Fruit fly (Drosophila melanogaster) whole organism, embryonic: ENCODE data around the gene CG42727.
A peak's percentile ranks its signal among the peaks of the same experiment; 100 is the strongest.

ENCODE experiments used
- BtbVII ChIP-seq: fragments of 200-800 bp; sonication (Bioruptor generic); optimal IDR thresholded peaks from 3 replicates; lab custom pipeline; 2017; ENCODE audit warnings: missing biosample characterization, mild to moderate bottlenecking, missing genetic modification characterization
- CG11093 ChIP-seq: fragments of 200-800 bp; sonication (Bioruptor generic); IDR thresholded peaks from 3 replicates; pipeline ENCODE4 v1.3.6; 2022; ENCODE audit warnings: missing biosample characterization, missing genetic modification characterization
- CG12391 ChIP-seq: fragments of 200-800 bp; sonication (Bioruptor generic); optimal IDR thresholded peaks from 3 replicates; lab custom pipeline; 2018; ENCODE audit warnings: missing biosample characterization, mild to moderate bottlenecking, missing genetic modification characterization, moderate library complexity
- CG13775 ChIP-seq: fragments of 200-800 bp; sonication (Bioruptor generic); optimal IDR thresholded peaks from 3 replicates; lab custom pipeline; 2017; ENCODE audit warnings: missing biosample characterization, mild to moderate bottlenecking, missing genetic modification characterization
- CG14050 ChIP-seq: fragments of 200-800 bp; sonication (Bioruptor generic); IDR thresholded peaks from 3 replicates; pipeline ENCODE4 v1.3.6; 2022; ENCODE audit warnings: missing biosample characterization, missing genetic modification characterization
- CG15073 ChIP-seq: fragments of 200-800 bp; sonication (Bioruptor generic); optimal IDR thresholded peaks from 2 replicates; lab custom pipeline; 2016; ENCODE audit warnings: missing biosample characterization, missing genetic modification characterization
- CG17829 ChIP-seq: fragments of 200-800 bp; optimal IDR thresholded peaks from 2 replicates; lab custom pipeline; 2019; ENCODE audit warnings: missing biosample characterization, mild to moderate bottlenecking, missing genetic modification characterization, moderate library complexity
- CG18764 ChIP-seq: fragments of 200-800 bp; sonication (Bioruptor generic); optimal IDR thresholded peaks from 3 replicates; lab custom pipeline; 2016; ENCODE audit warnings: missing biosample characterization, missing genetic modification characterization
- CG2678 ChIP-seq: fragments of 200-800 bp; sonication (Bioruptor generic); optimal IDR thresholded peaks from 3 replicates; lab custom pipeline; 2019; ENCODE audit warnings: missing biosample characterization, mild to moderate bottlenecking, missing genetic modification characterization, moderate library complexity
- CG3726 ChIP-seq: fragments of 200-800 bp; sonication (Bioruptor generic); IDR thresholded peaks from 3 replicates; pipeline ENCODE4, ENCODE4 v1.3.6; 2022; ENCODE audit warnings: missing biosample characterization, missing genetic modification characterization
- CG43689 ChIP-seq: fragments of 200-800 bp; sonication (Bioruptor generic); IDR thresholded peaks from 2 replicates; pipeline ENCODE4 v1.3.6; 2022; ENCODE audit warnings: missing biosample characterization, missing genetic modification characterization
- CG4854 ChIP-seq: fragments of 200-800 bp; sonication (Bioruptor generic); optimal IDR thresholded peaks from 2 replicates; lab custom pipeline; 2016; ENCODE audit warnings: missing biosample characterization, missing genetic modification characterization, inconsistent platforms
- CG6272 ChIP-seq: fragments of 200-800 bp; sonication (Bioruptor generic); IDR thresholded peaks from 2 replicates; pipeline ENCODE4 v1.3.6; 2022; ENCODE audit warnings: missing biosample characterization, missing genetic modification characterization
- CG8089 ChIP-seq: fragments of 200-800 bp; sonication (Bioruptor generic); optimal IDR thresholded peaks from 3 replicates; lab custom pipeline; 2016; ENCODE audit warnings: missing biosample characterization, missing genetic modification characterization
- CG8944 ChIP-seq: fragments of 200-800 bp; sonication (Bioruptor generic); optimal IDR thresholded peaks from 3 replicates; lab custom pipeline; 2016; ENCODE audit warnings: missing biosample characterization, missing genetic modification characterization
- CG9797 ChIP-seq: fragments of 200-800 bp; sonication (Bioruptor generic); optimal IDR thresholded peaks from 3 replicates; lab custom pipeline; 2018; ENCODE audit warnings: missing biosample characterization, mild to moderate bottlenecking, missing genetic modification characterization
- CG9876 ChIP-seq: fragments of 200-800 bp; sonication (Bioruptor generic); optimal IDR thresholded peaks from 2 replicates; lab custom pipeline; 2016; ENCODE audit warnings: missing biosample characterization, missing genetic modification characterization
- ERR ChIP-seq: fragments of 200-800 bp; sonication (Bioruptor generic); optimal IDR thresholded peaks from 2 replicates; lab custom pipeline; 2016; ENCODE audit warnings: missing biosample characterization, missing genetic modification characterization
- Fer2 ChIP-seq: fragments of 200-800 bp; sonication (Bioruptor generic); optimal IDR thresholded peaks from 2 replicates; lab custom pipeline; 2018; ENCODE audit warnings: missing biosample characterization, mild to moderate bottlenecking, missing genetic modification characterization, moderate library complexity
- Fer3 ChIP-seq: fragments of 200-800 bp; sonication (Bioruptor generic); optimal IDR thresholded peaks from 2 replicates; lab custom pipeline; 2018; ENCODE audit warnings: missing biosample characterization, mild to moderate bottlenecking, missing genetic modification characterization, moderate library complexity
- Hey ChIP-seq: fragments of 200-800 bp; sonication (Bioruptor generic); optimal IDR thresholded peaks from 3 replicates; lab custom pipeline; 2018; ENCODE audit warnings: missing biosample characterization, mild to moderate bottlenecking, missing genetic modification characterization
- Hr78 ChIP-seq, 2 experiments: fragments of 200-800 bp in 1 of 2; fragments of >200 bp in 1 of 2; sonication (Bioruptor generic) in 1 of 2; optimal IDR thresholded peaks; 2 replicates each; lab custom pipeline; 2017 to 2019; ENCODE audit warnings: missing biosample characterization in 2 of 2, missing genetic modification characterization in 2 of 2, mild to moderate bottlenecking in 1 of 2, moderate library complexity in 1 of 2
- Kr ChIP-seq: fragments of 200-800 bp; sonication (Bioruptor generic); optimal IDR thresholded peaks from 2 replicates; lab custom pipeline; 2017; ENCODE audit warnings: missing biosample characterization, mild to moderate bottlenecking, missing genetic modification characterization
- Lhr ChIP-seq: fragments of 200-800 bp; sonication (Bioruptor generic); optimal IDR thresholded peaks from 3 replicates; lab custom pipeline; 2017; ENCODE audit warnings: mild to moderate bottlenecking, missing biosample characterization, missing genetic modification reagents, missing genetic modification characterization
- Pdp1 ChIP-seq, 2 experiments: fragments of 200-800 bp; sonication (Bioruptor generic); optimal IDR thresholded peaks; 3 replicates each; lab custom pipeline; 2016; ENCODE audit warnings: missing biosample characterization in 2 of 2, missing genetic modification characterization in 2 of 2, mild to moderate bottlenecking in 1 of 2, moderate library complexity in 1 of 2
- Sox100B ChIP-seq: fragments of 200-800 bp; sonication (Bioruptor generic); optimal IDR thresholded peaks from 3 replicates; lab custom pipeline; 2018; ENCODE audit warnings: missing biosample characterization, mild to moderate bottlenecking, missing genetic modification characterization
- bbx ChIP-seq: fragments of 200-800 bp; sonication (Bioruptor generic); IDR thresholded peaks from 2 replicates; pipeline ENCODE4 v1.3.6; 2022; ENCODE audit warnings: missing biosample characterization, missing genetic modification characterization; ENCODE audit not compliant: partially characterized antibody
- cg ChIP-seq: fragments of 200-800 bp; sonication (Bioruptor generic); optimal IDR thresholded peaks from 3 replicates; lab custom pipeline; 2019; ENCODE audit warnings: missing biosample characterization, mild to moderate bottlenecking, missing genetic modification characterization, moderate library complexity
- corto ChIP-seq: fragments of 200-800 bp; sonication (Bioruptor generic); optimal IDR thresholded peaks from 2 replicates; lab custom pipeline; 2016; ENCODE audit warnings: missing biosample characterization, mild to moderate bottlenecking, missing genetic modification characterization, moderate library complexity
- dysf ChIP-seq: fragments of 200-800 bp; sonication (Bioruptor generic); IDR thresholded peaks from 3 replicates; pipeline ENCODE4 v1.3.6; 2022; ENCODE audit warnings: missing biosample characterization, missing genetic modification characterization
- exex ChIP-seq: fragments of 200-800 bp; sonication (Bioruptor generic); optimal IDR thresholded peaks from 4 replicates; lab custom pipeline; 2018; ENCODE audit warnings: missing biosample characterization, mild to moderate bottlenecking, missing genetic modification characterization, moderate library complexity
- eyg ChIP-seq: fragments of 200-800 bp; sonication (Bioruptor generic); optimal IDR thresholded peaks from 3 replicates; lab custom pipeline; 2016; ENCODE audit warnings: missing biosample characterization, missing genetic modification characterization
- gcm ChIP-seq: fragments of 200-800 bp; sonication (Bioruptor generic); optimal IDR thresholded peaks from 2 replicates; lab custom pipeline; 2019; ENCODE audit warnings: missing biosample characterization, mild to moderate bottlenecking, missing genetic modification characterization, moderate library complexity
- hb ChIP-seq: fragments of 200-800 bp; sonication (Bioruptor generic); IDR thresholded peaks from 3 replicates; pipeline ENCODE4 v1.3.6; 2022; ENCODE audit warnings: missing biosample characterization, missing genetic modification characterization; ENCODE audit not compliant: partially characterized antibody
- jing ChIP-seq: fragments of 200-800 bp; sonication (Bioruptor generic); optimal IDR thresholded peaks from 2 replicates; lab custom pipeline; 2018; ENCODE audit warnings: missing biosample characterization, mild to moderate bottlenecking, missing genetic modification characterization
- jumu ChIP-seq: fragments of 200-800 bp; sonication (Bioruptor generic); optimal IDR thresholded peaks from 3 replicates; lab custom pipeline; 2016; ENCODE audit warnings: missing biosample characterization, missing genetic modification characterization
- lab ChIP-seq: fragments of 200-800 bp; sonication (Bioruptor generic); optimal IDR thresholded peaks from 3 replicates; lab custom pipeline; 2017; ENCODE audit warnings: missing biosample characterization, missing genetic modification characterization, mild to moderate bottlenecking, moderate library complexity, missing genetic modification reagents
- maf-S ChIP-seq: fragments of 200-800 bp; sonication (Bioruptor generic); optimal IDR thresholded peaks from 2 replicates; lab custom pipeline; 2016; ENCODE audit warnings: missing biosample characterization, missing genetic modification characterization
- oc ChIP-seq: fragments of 200-800 bp; sonication (Bioruptor generic); optimal IDR thresholded peaks from 2 replicates; lab custom pipeline; 2018; ENCODE audit warnings: missing biosample characterization, mild to moderate bottlenecking, missing genetic modification characterization, moderate library complexity
- p53 ChIP-seq: fragments of 200-800 bp; sonication (Bioruptor generic); optimal IDR thresholded peaks from 2 replicates; lab custom pipeline; 2016; ENCODE audit warnings: missing biosample characterization, missing genetic modification characterization
- prd ChIP-seq, 3 experiments: fragments of >200 bp in 2 of 3; fragments of 200-800 bp in 1 of 3; sonication (Bioruptor generic) in 1 of 3; optimal IDR thresholded peaks in 2 of 3; IDR thresholded peaks in 1 of 3; 2 replicates in 2 of 3; 3 replicates in 1 of 3; pipeline versions ENCODE4 v1.3.6 to Lab custom; 2017 to 2022; ENCODE audit warnings: missing biosample characterization in 1 of 3, missing genetic modification characterization in 1 of 3
- slp2 ChIP-seq: fragments of 200-800 bp; sonication (Bioruptor generic); optimal IDR thresholded peaks from 2 replicates; lab custom pipeline; 2016; ENCODE audit warnings: missing biosample characterization, missing genetic modification characterization
- sqz ChIP-seq: fragments of 200-800 bp; sonication (Bioruptor generic); optimal IDR thresholded peaks from 3 replicates; lab custom pipeline; 2018; ENCODE audit warnings: missing biosample characterization, mild to moderate bottlenecking, missing genetic modification characterization
- stwl ChIP-seq: fragments of 200-800 bp; sonication (Bioruptor generic); optimal IDR thresholded peaks from 3 replicates; lab custom pipeline; 2018; ENCODE audit warnings: missing biosample characterization, mild to moderate bottlenecking, missing genetic modification characterization, moderate library complexity
- tx ChIP-seq: fragments of 200-800 bp; sonication (Bioruptor generic); optimal IDR thresholded peaks from 2 replicates; lab custom pipeline; 2016; ENCODE audit warnings: missing biosample characterization, missing genetic modification characterization
- wdn ChIP-seq: fragments of 200-800 bp; sonication (Bioruptor generic); IDR thresholded peaks from 2 replicates; pipeline ENCODE4 v1.3.6; 2022; ENCODE audit warnings: missing biosample characterization, missing genetic modification characterization
- zf30C ChIP-seq: fragments of 200-800 bp; sonication (Bioruptor generic); optimal IDR thresholded peaks from 3 replicates; lab custom pipeline; 2018; ENCODE audit warnings: missing biosample characterization, mild to moderate bottlenecking, missing genetic modification characterization
- zfh1 ChIP-seq: fragments of 200-800 bp; sonication (Bioruptor generic); IDR thresholded peaks from 3 replicates; pipeline ENCODE4 v1.3.6; 2022; ENCODE audit warnings: missing biosample characterization, missing genetic modification characterization

Gene CG42727

DNA sequence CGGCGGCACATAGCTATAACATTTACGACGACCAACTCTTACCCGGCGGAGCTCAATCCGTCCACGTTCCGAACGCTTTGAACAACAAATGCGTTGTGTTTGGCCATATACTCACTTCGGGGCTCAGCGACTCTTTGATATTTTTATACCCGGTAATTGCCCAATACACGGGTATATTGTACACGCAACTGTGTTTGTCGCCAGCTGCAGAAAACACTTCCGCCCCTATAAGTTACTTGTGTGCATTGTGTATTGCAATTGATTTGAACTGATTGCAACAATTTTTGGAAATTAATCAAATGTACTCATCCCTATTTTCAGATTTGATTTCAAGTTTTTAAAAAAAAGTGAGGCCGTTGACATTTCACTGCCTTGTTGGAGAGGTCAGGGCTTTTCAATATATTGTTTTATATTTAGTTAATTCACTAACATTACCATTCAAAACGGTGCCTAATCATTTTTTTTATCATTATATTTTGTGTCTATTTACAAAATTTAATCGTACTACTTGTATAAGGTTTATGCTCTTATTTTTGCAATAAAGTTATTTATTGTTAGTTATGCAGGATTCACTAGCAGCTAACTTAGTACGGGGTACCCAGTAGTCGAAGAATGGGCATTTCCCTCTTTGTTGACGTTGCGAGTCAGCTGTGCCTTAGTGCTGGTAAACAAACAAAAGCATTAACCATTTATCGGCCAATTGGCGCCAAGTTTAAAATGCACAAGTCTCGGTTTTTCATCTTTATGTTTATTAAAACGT, 4.7 kb upstream of the CG42727 start, which contains the start of gene Nagk (continued):
- TF ChIP-seq CG8944 (GFP tag; lab: Kevin White, UChicago) = peak; percentile 35
- no peak for TF ChIP-seq ERR (GFP tag; lab: Kevin White, UChicago)
- TF ChIP-seq hb = no peak
- TF ChIP-seq exex = peak; percentile 47
- no peak for TF ChIP-seq sqz (GFP tag; lab: Kevin White, UChicago)
- peak; percentile 45 for TF ChIP-seq bbx (GFP tag; lab: Robert Waterston, UW)
- peak; percentile 53 for TF ChIP-seq lab (GFP tag; lab: Kevin White, UChicago)
- TF ChIP-seq Fer3 (tag; lab: Kevin White, UChicago) = no peak
- no peak for TF ChIP-seq CG9797 (GFP tag; lab: Kevin White, UChicago)
- no peak for TF ChIP-seq wdn (GFP tag; lab: Robert Waterston, UW)
- peak; percentile 92 for TF ChIP-seq gcm (GFP tag; lab: Kevin White, UChicago)
- TF ChIP-seq jing = no peak
- TF ChIP-seq jumu (GFP tag; lab: Kevin White, UChicago) = no peak
- TF ChIP-seq Kr (GFP tag; lab: Kevin White, UChicago) = no peak
- no peak for TF ChIP-seq CG14050 (GFP tag; lab: Robert Waterston, UW)
- peak in 1 of 2 experiments; percentile 48 for TF ChIP-seq Hr78 (GFP tag; optimal IDR thresholded peaks at IDR 0.05; lab: Kevin White, UChicago)
- no peak for TF ChIP-seq CG6272 (GFP tag; lab: Robert Waterston, UW)
- TF ChIP-seq prd (optimal IDR thresholded peaks at IDR 0.05; lab: Kevin White, UChicago) = no peak
- TF ChIP-seq prd (GFP tag; IDR thresholded peaks at IDR 0.05; lab: Robert Waterston, UW) = peak; percentile 40
- no peak for TF ChIP-seq Hey (tag; lab: Kevin White, UChicago)
- no peak for TF ChIP-seq eyg (GFP tag; lab: Kevin White, UChicago)
- TF ChIP-seq CG3726 = no peak
- TF ChIP-seq tx (GFP tag; lab: Kevin White, UChicago) = peak; percentile 34
- TF ChIP-seq Pdp1 (GFP tag; optimal IDR thresholded peaks at IDR 0.05; lab: Kevin White, UChicago) = peak; percentile 45 to 53
- peak; percentile 52 for TF ChIP-seq CG4854 (GFP tag; lab: Kevin White, UChicago)
- TF ChIP-seq zf30C = no peak
- no peak for TF ChIP-seq cg (GFP tag; lab: Kevin White, UChicago)
- TF ChIP-seq stwl (tag; lab: Kevin White, UChicago) = no peak
- TF ChIP-seq p53 (GFP tag; lab: Kevin White, UChicago) = no peak
- TF ChIP-seq Fer2 = no peak
- no peak for TF ChIP-seq oc (tag; lab: Kevin White, UChicago)
- TF ChIP-seq CG43689 (GFP tag; lab: Robert Waterston, UW) = 0 out of 2 replicates have a peak, but pooled peaks have one; percentile 11
- TF ChIP-seq CG12391 (tag; lab: Kevin White, UChicago) = peak; percentile 77
- TF ChIP-seq Sox100B = no peak
- TF ChIP-seq CG11093 = no peak
- peak; percentile 46 for TF ChIP-seq slp2
- TF ChIP-seq CG18764 (GFP tag; lab: Kevin White, UChicago) = no peak
- no peak for TF ChIP-seq CG9876 (GFP tag; lab: Kevin White, UChicago)
- no peak for TF ChIP-seq CG15073 (GFP tag; lab: Kevin White, UChicago)
- TF ChIP-seq CG2678 (tag; lab: Kevin White, UChicago) = peak; percentile 79
- peak; percentile 19 for TF ChIP-seq CG8089 (GFP tag; lab: Kevin White, UChicago)
- TF ChIP-seq maf-S (GFP tag; lab: Kevin White, UChicago) = peak; percentile 30
- peak; percentile 34; the same call in 2 of the 3 replicates for TF ChIP-seq dysf (GFP tag; lab: Robert Waterston, UW)
- TF ChIP-seq corto (GFP tag; lab: Kevin White, UChicago) = no peak
- peak; percentile 39 for TF ChIP-seq CG17829 (tag; lab: Kevin White, UChicago)
- TF ChIP-seq BtbVII = peak; percentile 65
- no peak for TF ChIP-seq Lhr
- peak; percentile 30; the same call in 2 of the 3 replicates for TF ChIP-seq zfh1
- TF ChIP-seq CG13775 (GFP tag; lab: Kevin White, UChicago) = peak; percentile 79
